Worm (Caenorhabditis elegans) whole organism, L4 larva: ENCODE measurements around the gene tctn-1.

Experiments
- D1046.2 ChIP-seq: fragments of 200-800 bp; sonication (Bioruptor generic); IDR thresholded peaks from 2 replicates; pipeline ENCODE4 v1.3.6; 2022; ENCODE audit warnings: missing genetic modification characterization, missing compliant biosample characterization
- F49E8.2 ChIP-seq: sonication (generic microtip); optimal IDR thresholded peaks from 2 replicates; lab custom pipeline; 2016; ENCODE audit warnings: missing compliant biosample characterization, mild to moderate bottlenecking, missing genetic modification characterization, borderline replicate concordance
- T20F7.1 ChIP-seq: fragments of 200-800 bp; sonication (Bioruptor generic); optimal IDR thresholded peaks from 2 replicates; lab custom pipeline; 2018; ENCODE audit warnings: mild to moderate bottlenecking, missing genetic modification characterization, missing compliant biosample characterization
- T26A8.4 ChIP-seq: fragments of 200-800 bp; sonication (Bioruptor generic); IDR thresholded peaks from 2 replicates; pipeline ENCODE4 v1.3.6; 2022; ENCODE audit warnings: missing genetic modification characterization, missing compliant biosample characterization
- Y48G9A.11 ChIP-seq: fragments of 200-800 bp; sonication (Bioruptor generic); IDR thresholded peaks from 2 replicates; pipeline ENCODE4 v1.3.6; 2022; ENCODE audit warnings: missing genetic modification reagents, missing genetic modification characterization, missing compliant biosample characterization
- Y75B8A.6 ChIP-seq: fragments of 200-800 bp; sonication (Bioruptor generic); IDR thresholded peaks from 2 replicates; pipeline ENCODE4 v1.3.6; 2022; ENCODE audit warnings: missing genetic modification reagents, missing genetic modification characterization, missing compliant biosample characterization
- aha-1 ChIP-seq: fragments of 150-350 bp; peaks from one replicate; lab custom pipeline; 2014; ENCODE audit warnings: missing biosample characterization, missing genetic modification characterization
- ceh-20 ChIP-seq: fragments of 200-800 bp; sonication (Bioruptor generic); IDR thresholded peaks from 2 replicates; pipeline ENCODE4 v1.3.6; 2022; ENCODE audit warnings: missing genetic modification reagents, missing genetic modification characterization, missing compliant biosample characterization
- ceh-32 ChIP-seq: sonication (generic microtip); optimal IDR thresholded peaks from 2 replicates; lab custom pipeline; 2016; ENCODE audit warnings: mild to moderate bottlenecking, missing genetic modification characterization, missing compliant biosample characterization; ENCODE audit not compliant: poor library complexity
- ceh-62 ChIP-seq: sonication (generic microtip); optimal IDR thresholded peaks from 2 replicates; lab custom pipeline; 2017; ENCODE audit warnings: missing biosample characterization, missing genetic modification characterization
- ces-1 ChIP-seq: fragments of 150-350 bp; sonication (generic microtip); optimal IDR thresholded peaks from 4 replicates; lab custom pipeline; 2014; ENCODE audit warnings: missing biosample characterization, missing genetic modification reagents, missing genetic modification characterization
- cey-2 ChIP-seq: sonication (generic microtip); optimal IDR thresholded peaks from 3 replicates; lab custom pipeline; 2017; ENCODE audit warnings: missing genetic modification characterization, mild to moderate bottlenecking, missing compliant biosample characterization, antibody characterized with exemption, borderline replicate concordance; ENCODE audit not compliant: insufficient read depth
- daf-16 ChIP-seq, 3 experiments: sonication (generic microtip); optimal IDR thresholded peaks; 2 replicates each; lab custom pipeline; 2016 to 2017; ENCODE audit warnings: missing genetic modification characterization in 3 of 3, missing genetic modification reagents in 3 of 3, mild to moderate bottlenecking in 2 of 3, missing compliant biosample characterization in 2 of 3, missing biosample characterization in 1 of 3, moderate library complexity in 1 of 3
- daf-19 ChIP-seq: fragments of 200-800 bp; sonication (Bioruptor generic); conservative IDR thresholded peaks from 2 replicates; pipeline ENCODE4 v1.3.6; 2022; ENCODE audit warnings: missing genetic modification characterization, missing compliant biosample characterization
- daf-8 ChIP-seq: fragments of 200-800 bp; sonication (Bioruptor generic); IDR thresholded peaks from 2 replicates; pipeline ENCODE4 v1.3.6; 2022; ENCODE audit warnings: missing genetic modification characterization, missing compliant biosample characterization
- dmd-8 ChIP-seq: fragments of 200-800 bp; sonication (Bioruptor generic); IDR thresholded peaks from 2 replicates; pipeline ENCODE4 v1.3.6; 2022; ENCODE audit warnings: missing genetic modification characterization, missing compliant biosample characterization
- dmd-9 ChIP-seq: fragments of 200-800 bp; sonication (Bioruptor generic); IDR thresholded peaks from 2 replicates; pipeline ENCODE4 v1.3.6; 2022; ENCODE audit warnings: missing genetic modification reagents, missing genetic modification characterization, missing compliant biosample characterization
- dpl-1 ChIP-seq: fragments of 150-350 bp; optimal IDR thresholded peaks from 2 replicates; lab custom pipeline; 2014; ENCODE audit warnings: missing biosample characterization, missing genetic modification reagents, missing genetic modification characterization
- duxl-1 ChIP-seq: sonication (generic microtip); optimal IDR thresholded peaks from 2 replicates; lab custom pipeline; 2016; ENCODE audit warnings: mild to moderate bottlenecking, missing genetic modification characterization, moderate library complexity, missing compliant biosample characterization; ENCODE audit not compliant: poor library complexity
- dve-1 ChIP-seq: sonication (generic microtip); optimal IDR thresholded peaks from 2 replicates; lab custom pipeline; 2017; ENCODE audit warnings: antibody characterized with exemption, mild to moderate bottlenecking, missing genetic modification characterization, missing compliant biosample characterization; ENCODE audit not compliant: insufficient read depth
- egl-27 ChIP-seq: sonication (generic microtip); optimal IDR thresholded peaks from 3 replicates; lab custom pipeline; 2017; ENCODE audit warnings: missing biosample characterization, missing genetic modification reagents, missing genetic modification characterization
- egl-43 ChIP-seq: fragments of 200-800 bp; sonication (Bioruptor generic); IDR thresholded peaks from 2 replicates; pipeline ENCODE4 v1.3.6; 2022; ENCODE audit warnings: missing genetic modification reagents, missing genetic modification characterization, missing compliant biosample characterization
- gei-8 ChIP-seq: fragments of 200-800 bp; sonication (Bioruptor generic); optimal IDR thresholded peaks from 2 replicates; lab custom pipeline; 2018; ENCODE audit warnings: mild to moderate bottlenecking, missing genetic modification characterization, missing compliant biosample characterization
- hif-1 ChIP-seq, 2 experiments: sonication (generic microtip); optimal IDR thresholded peaks; 2 replicates each; lab custom pipeline; 2016 to 2017; ENCODE audit warnings: missing compliant biosample characterization in 2 of 2, missing genetic modification characterization in 2 of 2, missing genetic modification reagents in 2 of 2, missing genotype in 2 of 2, mild to moderate bottlenecking in 1 of 2
- hlh-11 ChIP-seq: fragments of 200-800 bp; sonication (Bioruptor generic); optimal IDR thresholded peaks from 2 replicates; lab custom pipeline; 2018; ENCODE audit warnings: mild to moderate bottlenecking, missing genetic modification characterization, missing compliant biosample characterization
- hmg-1.1 ChIP-seq: fragments of 200-800 bp; sonication (Bioruptor generic); IDR thresholded peaks from 2 replicates; pipeline ENCODE4 v1.3.6; 2022; ENCODE audit warnings: missing genetic modification reagents, missing genetic modification characterization, missing compliant biosample characterization
- jun-1 ChIP-seq: fragments of 150-350 bp; optimal IDR thresholded peaks from 2 replicates; lab custom pipeline; 2014; ENCODE audit warnings: missing biosample characterization, missing genetic modification reagents, missing genetic modification characterization
- lin-1 ChIP-seq: fragments of 200-800 bp; sonication (Bioruptor generic); IDR thresholded peaks from 2 replicates; pipeline ENCODE4 v1.3.6; 2022; ENCODE audit warnings: missing genetic modification reagents, missing genetic modification characterization, missing compliant biosample characterization
- lin-13 ChIP-seq: fragments of 150-350 bp; optimal IDR thresholded peaks from 2 replicates; lab custom pipeline; 2014; ENCODE audit warnings: missing biosample characterization, missing genetic modification reagents, missing genetic modification characterization
- lin-38 ChIP-seq: fragments of 200-800 bp; sonication (Bioruptor generic); IDR thresholded peaks from 2 replicates; pipeline ENCODE4 v1.3.6; 2022; ENCODE audit warnings: missing genetic modification reagents, missing genetic modification characterization, missing compliant biosample characterization
- lin-39 ChIP-seq: fragments of 150-350 bp; optimal IDR thresholded peaks from 2 replicates; lab custom pipeline; 2014; ENCODE audit warnings: missing biosample characterization, missing genetic modification reagents, missing genetic modification characterization
- lir-3 ChIP-seq: sonication (generic microtip); optimal IDR thresholded peaks from 2 replicates; lab custom pipeline; 2016; ENCODE audit warnings: mild to moderate bottlenecking, missing genetic modification characterization, missing compliant biosample characterization
- madf-9 ChIP-seq: fragments of 200-800 bp; sonication (Bioruptor generic); conservative IDR thresholded peaks from 2 replicates; pipeline ENCODE4 v1.3.6; 2022; ENCODE audit warnings: missing genetic modification reagents, missing genetic modification characterization, missing compliant biosample characterization
- nhr-102 ChIP-seq: sonication (generic microtip); optimal IDR thresholded peaks from 2 replicates; lab custom pipeline; 2016; ENCODE audit warnings: mild to moderate bottlenecking, missing genetic modification characterization, moderate library complexity, missing compliant biosample characterization
- nhr-11 ChIP-seq: fragments of 150-350 bp; optimal IDR thresholded peaks from 2 replicates; lab custom pipeline; 2014; ENCODE audit warnings: missing biosample characterization, missing genetic modification characterization
- nhr-111 ChIP-seq: fragments of 200-800 bp; sonication (Bioruptor generic); optimal IDR thresholded peaks from 2 replicates; lab custom pipeline; 2018; ENCODE audit warnings: mild to moderate bottlenecking, missing genetic modification characterization, missing compliant biosample characterization
- nhr-25 ChIP-seq: sonication (generic microtip); optimal IDR thresholded peaks from 2 replicates; lab custom pipeline; 2017; ENCODE audit warnings: missing genetic modification characterization, mild to moderate bottlenecking, missing compliant biosample characterization, antibody characterized with exemption, moderate library complexity, borderline replicate concordance; ENCODE audit not compliant: insufficient read depth
- nhr-42 ChIP-seq: fragments of 200-800 bp; sonication (Bioruptor generic); IDR thresholded peaks from 2 replicates; pipeline ENCODE4 v1.3.6; 2022; ENCODE audit warnings: missing genetic modification characterization, missing compliant biosample characterization
- nhr-6 ChIP-seq: fragments of 150-350 bp; optimal IDR thresholded peaks from 2 replicates; lab custom pipeline; 2014; ENCODE audit warnings: missing biosample characterization, missing genetic modification characterization
- nhr-76 ChIP-seq: fragments of 150-350 bp; optimal IDR thresholded peaks from 2 replicates; lab custom pipeline; 2014; ENCODE audit warnings: missing biosample characterization, missing genetic modification characterization
- php-3 ChIP-seq: fragments of 200-800 bp; sonication (Bioruptor generic); IDR thresholded peaks from 2 replicates; pipeline ENCODE4 v1.3.6; 2022; ENCODE audit warnings: missing genetic modification reagents, missing genetic modification characterization, missing compliant biosample characterization
- sdz-12 ChIP-seq: fragments of 200-800 bp; sonication (Bioruptor generic); optimal IDR thresholded peaks from 2 replicates; lab custom pipeline; 2018; ENCODE audit warnings: mild to moderate bottlenecking, missing genetic modification characterization, missing compliant biosample characterization
- skn-1 ChIP-seq: fragments of 150-350 bp; optimal IDR thresholded peaks from 2 replicates; lab custom pipeline; 2014; ENCODE audit warnings: missing biosample characterization, missing genetic modification characterization
- snpc-4 ChIP-seq: fragments of 150-350 bp; optimal IDR thresholded peaks from 2 replicates; lab custom pipeline; 2014; ENCODE audit warnings: missing biosample characterization, missing genetic modification characterization
- unc-62 ChIP-seq, 3 experiments: fragments of 150-350 bp in 1 of 3; sonication (generic microtip); optimal IDR thresholded peaks in 2 of 3; peaks in 1 of 3; 1 replicate in 1 of 3; 2 replicates in 2 of 3; lab custom pipeline; 2014 to 2017; ENCODE audit warnings: missing biosample characterization in 3 of 3, missing genetic modification characterization in 3 of 3, missing genetic modification reagents in 3 of 3, missing genotype in 1 of 3
- zag-1 ChIP-seq: fragments of 150-350 bp; optimal IDR thresholded peaks from 2 replicates; lab custom pipeline; 2014; ENCODE audit warnings: missing biosample characterization, missing genetic modification characterization
- zfp-2 ChIP-seq: sonication (generic microtip); optimal IDR thresholded peaks from 2 replicates; lab custom pipeline; 2016; ENCODE audit warnings: mild to moderate bottlenecking, missing genetic modification characterization, missing compliant biosample characterization
- zfp-3 ChIP-seq: fragments of 200-800 bp; sonication (Bioruptor generic); conservative IDR thresholded peaks from 2 replicates; pipeline ENCODE4 v1.3.6; 2022; ENCODE audit warnings: missing genetic modification reagents, missing genetic modification characterization, missing compliant biosample characterization

The tctn-1 gene

DNA sequence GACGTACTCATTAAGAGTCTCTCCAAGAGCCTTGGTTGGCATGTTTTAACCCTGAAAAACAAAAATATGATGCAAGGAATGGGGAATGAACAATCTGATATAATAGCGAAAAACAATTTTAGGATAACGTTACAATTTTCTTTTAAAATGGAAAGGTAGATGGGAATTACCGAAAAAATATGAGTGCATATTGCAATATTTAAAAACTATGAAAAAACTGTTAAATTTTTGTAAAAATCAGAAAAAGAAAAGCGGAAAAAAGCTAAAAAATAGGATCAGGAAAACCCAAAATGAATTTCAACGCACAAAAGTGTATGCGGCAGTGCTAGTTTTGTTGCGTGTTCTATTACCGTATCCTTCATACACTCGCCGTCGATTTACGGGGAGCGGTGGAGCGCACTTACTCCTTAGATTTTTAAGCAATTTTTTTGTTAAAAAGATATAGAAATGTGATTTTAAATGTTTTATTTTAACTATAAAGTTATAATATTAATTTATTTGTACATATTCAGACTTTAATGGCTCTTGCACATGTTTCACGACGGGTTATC is 2.2 kb upstream of the tctn-1 start, which contains the start of the genes rpl-20 and Y17G9B.5 (continued):
- peak; percentile 99 for TF ChIP-seq dmd-9 (GFP tag; lab: Robert Waterston, UW)
- TF ChIP-seq hlh-11 = peak; percentile 100
- TF ChIP-seq egl-27 = peak; percentile 53
- TF ChIP-seq snpc-4 (tag; lab: Kevin White, UChicago) = peak; percentile 65
- TF ChIP-seq madf-9 (GFP tag; lab: Robert Waterston, UW) = peak; percentile 98
- TF ChIP-seq ceh-62 (tag; lab: Kevin White, UChicago) = peak; percentile 16
- peak; percentile 98 for TF ChIP-seq egl-43 (GFP tag; lab: Robert Waterston, UW)
- TF ChIP-seq zfp-3 (GFP tag; lab: Robert Waterston, UW) = peak; percentile 99
- TF ChIP-seq duxl-1 (tag; lab: Kevin White, UChicago) = peak; percentile 98
- TF ChIP-seq cey-2 = peak; percentile 93
- peak; percentile 99 for TF ChIP-seq nhr-42 (GFP tag; lab: Robert Waterston, UW)
- peak; percentile 100 for TF ChIP-seq lin-38 (GFP tag; lab: Robert Waterston, UW)
- TF ChIP-seq php-3 (GFP tag; lab: Robert Waterston, UW) = peak; percentile 99
- peak; percentile 88 for TF ChIP-seq zag-1 (tag; lab: Kevin White, UChicago)
- peak; percentile 94 for TF ChIP-seq zfp-2 (tag; lab: Kevin White, UChicago)
- peak; percentile 97 for TF ChIP-seq D1046.2 (GFP tag; lab: Robert Waterston, UW)
- TF ChIP-seq nhr-6 (tag; lab: Kevin White, UChicago) = peak; percentile 99
- peak; percentile 95 for TF ChIP-seq Y48G9A.11
- TF ChIP-seq nhr-76 (tag; lab: Kevin White, UChicago) = peak; percentile 90
- peak; percentile 93 for TF ChIP-seq gei-8
- TF ChIP-seq dve-1 (tag; lab: Kevin White, UChicago) = peak; percentile 100
- TF ChIP-seq nhr-11 (tag; lab: Kevin White, UChicago) = peak; percentile 100
- peak; percentile 96 for TF ChIP-seq jun-1
- peak; percentile 99 for TF ChIP-seq skn-1 (tag; lab: Kevin White, UChicago)
- peak; percentile 98 for TF ChIP-seq F49E8.2 (tag; lab: Kevin White, UChicago)
- peak; percentile 99 for TF ChIP-seq aha-1 (tag; lab: Kevin White, UChicago)
- TF ChIP-seq Y75B8A.6 = peak; percentile 99
- TF ChIP-seq hmg-1.1 (GFP tag; lab: Robert Waterston, UW) = peak; percentile 100
- TF ChIP-seq daf-8 = peak; percentile 95
- TF ChIP-seq hif-1 (tag; optimal IDR thresholded peaks at IDR 0.05; lab: Kevin White, UChicago) = peak; percentile 93 to 96
- TF ChIP-seq lin-39 (tag; lab: Kevin White, UChicago) = peak; percentile 91
- peak; percentile 95 to 98 for TF ChIP-seq daf-16 (GFP tag; optimal IDR thresholded peaks at IDR 0.05; lab: Kevin White, UChicago)
- TF ChIP-seq daf-16 (tag; optimal IDR thresholded peaks at IDR 0.05; lab: Kevin White, UChicago) = peak; percentile 97
- peak; percentile 99 for TF ChIP-seq daf-19 (GFP tag; lab: Robert Waterston, UW)
- TF ChIP-seq lin-1 (GFP tag; lab: Robert Waterston, UW) = peak; percentile 99
- TF ChIP-seq T26A8.4 (GFP tag; lab: Robert Waterston, UW) = peak; percentile 100
- peak; percentile 88 for TF ChIP-seq ceh-32 (tag; lab: Kevin White, UChicago)
- TF ChIP-seq dpl-1 = peak; percentile 99
- TF ChIP-seq lir-3 (tag; lab: Kevin White, UChicago) = peak; percentile 89
- TF ChIP-seq lin-13 = peak; percentile 99
- TF ChIP-seq nhr-102 = peak; percentile 99
- peak; percentile 97 for TF ChIP-seq sdz-12 (GFP tag; lab: Kevin White, UChicago)
- TF ChIP-seq ceh-20 = peak; percentile 100
- TF ChIP-seq T20F7.1 = peak; percentile 98
- peak; percentile 96 for TF ChIP-seq ces-1 (GFP tag; lab: Kevin White, UChicago)
- TF ChIP-seq unc-62 (GFP tag; optimal IDR thresholded peaks at IDR 0.05 in 1 of 2; lab: Kevin White, UChicago) = peak; percentile 9 to 100
- TF ChIP-seq unc-62 (tag; optimal IDR thresholded peaks at IDR 0.05; lab: Kevin White, UChicago) = no peak
- TF ChIP-seq nhr-111 (GFP tag; lab: Kevin White, UChicago) = peak; percentile 88
- TF ChIP-seq nhr-25 = peak; percentile 97
- TF ChIP-seq dmd-8 (GFP tag; lab: Robert Waterston, UW) = peak; percentile 46; the same call in 1 of the 2 replicates
